Worm (Caenorhabditis elegans) whole organism, mixed stage, embryonic: ENCODE results near the gene fbxb-79.

Experiments used
- ceh-83 ChIP-seq: fragments of 200-800 bp; sonication (Bioruptor generic); optimal IDR thresholded peaks from 2 replicates; lab custom pipeline; 2018; ENCODE audit warnings: mild to moderate bottlenecking, missing genetic modification characterization, missing compliant biosample characterization
- ces-1 ChIP-seq: fragments of 150-350 bp; optimal IDR thresholded peaks from 2 replicates; lab custom pipeline; 2014; ENCODE audit warnings: missing biosample characterization, missing genetic modification reagents, missing genetic modification characterization
- cnd-1 ChIP-seq: fragments of 200-800 bp; sonication (Bioruptor generic); optimal IDR thresholded peaks from 2 replicates; lab custom pipeline; 2018; ENCODE audit warnings: mild to moderate bottlenecking, missing genetic modification characterization, missing compliant biosample characterization
- elt-1 ChIP-seq: sonication (generic microtip); optimal IDR thresholded peaks from 2 replicates; lab custom pipeline; 2017; ENCODE audit warnings: missing genetic modification characterization, mild to moderate bottlenecking, missing compliant biosample characterization, antibody characterized with exemption, moderate library complexity, borderline replicate concordance; ENCODE audit not compliant: insufficient read depth
- elt-3 ChIP-seq: fragments of 150-350 bp; optimal IDR thresholded peaks from 2 replicates; lab custom pipeline; 2014; ENCODE audit warnings: missing biosample characterization, missing genetic modification characterization
- lsy-2 ChIP-seq: fragments of 150-350 bp; optimal IDR thresholded peaks from 2 replicates; lab custom pipeline; 2014; ENCODE audit warnings: missing biosample characterization, missing genetic modification characterization
- nhr-28 ChIP-seq: fragments of 150-350 bp; optimal IDR thresholded peaks from 2 replicates; lab custom pipeline; 2014; ENCODE audit warnings: missing biosample characterization, missing genetic modification characterization
- nhr-76 ChIP-seq: sonication (generic microtip); optimal IDR thresholded peaks from 2 replicates; lab custom pipeline; 2017; ENCODE audit warnings: missing biosample characterization, missing genetic modification characterization
- sem-2 ChIP-seq: fragments of 200-800 bp; sonication (Bioruptor generic); optimal IDR thresholded peaks from 2 replicates; lab custom pipeline; 2018; ENCODE audit warnings: mild to moderate bottlenecking, missing genetic modification characterization, missing compliant biosample characterization
- snpc-4 ChIP-seq: fragments of 150-350 bp; optimal IDR thresholded peaks from 2 replicates; lab custom pipeline; 2014; ENCODE audit warnings: missing biosample characterization, missing genetic modification characterization
- sptf-1 ChIP-seq: sonication (generic microtip); optimal IDR thresholded peaks from 2 replicates; lab custom pipeline; 2017; ENCODE audit warnings: mild to moderate bottlenecking, missing genetic modification characterization, moderate library complexity, missing compliant biosample characterization
- unc-62 ChIP-seq: fragments of 150-350 bp; optimal IDR thresholded peaks from 2 replicates; lab custom pipeline; 2014; ENCODE audit warnings: missing biosample characterization, missing genetic modification reagents, missing genetic modification characterization
- ztf-11 ChIP-seq: fragments of 150-350 bp; optimal IDR thresholded peaks from 2 replicates; lab custom pipeline; 2014; ENCODE audit warnings: missing biosample characterization, missing genetic modification characterization

DNA sequence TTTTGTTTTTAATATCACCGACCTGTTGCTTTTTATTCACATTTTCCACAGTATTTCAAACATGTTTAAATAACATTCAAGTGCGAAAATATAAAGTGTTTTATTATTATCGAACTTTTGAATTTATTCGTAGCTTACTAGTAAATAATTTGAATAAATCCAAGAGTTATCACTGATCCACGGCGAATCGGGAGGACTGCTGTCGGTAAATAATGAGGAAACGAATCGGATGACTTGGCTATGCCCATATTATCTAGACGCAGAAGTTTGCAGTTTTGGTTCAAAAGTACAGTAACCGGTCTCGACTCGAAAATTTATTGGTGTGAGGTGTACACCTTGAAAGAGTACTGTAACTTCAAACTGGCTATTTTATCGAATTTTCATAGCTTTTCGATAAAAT lies 32.8 kb downstream of the fbxb-79 start:
- TF ChIP-seq elt-1 (tag; lab: Kevin White, UChicago) (no peak), lsy-2 (tag; lab: Kevin White, UChicago) (no peak), unc-62 (no peak), sem-2 (GFP tag; lab: Kevin White, UChicago) (no peak), snpc-4 (no peak), nhr-76 (no peak), sptf-1 (tag; lab: Kevin White, UChicago) (no peak), elt-3 (tag; lab: Kevin White, UChicago) (no peak), ces-1 (GFP tag; lab: Kevin White, UChicago) (no peak), ceh-83 (GFP tag; lab: Kevin White, UChicago) (no peak), ztf-11 (no peak), cnd-1 (no peak), nhr-28 (no peak)
